Worm (Caenorhabditis elegans): Measurements from ENCODE around the gene M01B2.12.
"Not testable (repeated sequence)": the region's sequence is repeated elsewhere in the genome, so short reads cannot be mapped to it uniquely, and the experiment has no call there.

M01B2.12 gene

DNA sequence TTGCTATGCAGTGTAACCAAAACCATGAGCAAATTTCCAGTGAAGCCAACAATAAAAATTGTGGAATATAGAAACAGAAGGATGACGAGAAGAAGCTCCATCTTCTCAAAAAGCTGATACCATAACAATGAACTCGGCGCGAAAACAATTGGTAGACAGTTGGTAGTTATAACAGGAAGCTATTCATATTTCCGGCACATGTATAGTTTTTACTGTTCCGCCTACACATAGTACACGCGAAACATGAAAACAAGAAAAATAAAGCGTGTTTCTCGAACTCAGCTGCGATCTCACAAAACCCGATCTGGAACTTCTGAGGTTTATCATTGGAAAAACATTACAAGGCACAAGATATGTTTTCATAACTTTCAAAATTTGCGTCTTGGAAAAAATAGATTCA lies 5.0 kb downstream of the M01B2.12 start, which contains the start of gene srsx-37:
srsx-37 (minus strand) TSS at position 101 of the 400 bp plus-strand sequence.
- TF ChIP-seq nhr-237 (tag; optimal IDR thresholded peaks at IDR 0.05) (no peak), alr-1 (tag; optimal IDR thresholded peaks at IDR 0.05) (no peak), nhr-11 (tag; optimal IDR thresholded peaks at IDR 0.05) (no peak), gmeb-1 (tag; optimal IDR thresholded peaks at IDR 0.05) (no peak), blmp-1 (tag; optimal IDR thresholded peaks at IDR 0.05; ENCODE audit: insufficient read depth) (no peak), elt-3 (tag; optimal IDR thresholded peaks at IDR 0.05) (no peak), ceh-16 (tag; optimal IDR thresholded peaks at IDR 0.05) (no peak), ZK546.5 (tag; optimal IDR thresholded peaks at IDR 0.05) (no peak), snpc-4 (tag; optimal IDR thresholded peaks at IDR 0.05) (no peak), lsy-2 (tag; optimal IDR thresholded peaks at IDR 0.05) (no peak), mab-5 (tag; optimal IDR thresholded peaks at IDR 0.05) (no peak), F13H6.1 (tag; optimal IDR thresholded peaks at IDR 0.05) (no peak), ztf-4 (tag; optimal IDR thresholded peaks at IDR 0.05) (no peak), sma-9 (GFP tag; optimal IDR thresholded peaks at IDR 0.05) (no peak), sma-9 (tag; optimal IDR thresholded peaks at IDR 0.05) (no peak), ceh-82 (tag; optimal IDR thresholded peaks at IDR 0.05) (no peak), elt-1 (tag; optimal IDR thresholded peaks at IDR 0.05) (no peak), C34F6.9 (tag; optimal IDR thresholded peaks at IDR 0.05) (no peak), sem-4 (tag; optimal IDR thresholded peaks at IDR 0.05) (no peak)

- TF ChIP-seq ztf-1 (GFP tag; conservative IDR thresholded peaks at IDR 0.05); lin-39 (tag; optimal IDR thresholded peaks at IDR 0.05); elt-1 (tag; optimal IDR thresholded peaks at IDR 0.05): not testable (repeated sequence)
Observed at ce11 chrV:15256669-15257068, 7.4 kb downstream of the M01B2.12 start, which contains the start of gene srsx-39. srsx-39 (minus strand) TSS chrV:15256769.

DNA sequence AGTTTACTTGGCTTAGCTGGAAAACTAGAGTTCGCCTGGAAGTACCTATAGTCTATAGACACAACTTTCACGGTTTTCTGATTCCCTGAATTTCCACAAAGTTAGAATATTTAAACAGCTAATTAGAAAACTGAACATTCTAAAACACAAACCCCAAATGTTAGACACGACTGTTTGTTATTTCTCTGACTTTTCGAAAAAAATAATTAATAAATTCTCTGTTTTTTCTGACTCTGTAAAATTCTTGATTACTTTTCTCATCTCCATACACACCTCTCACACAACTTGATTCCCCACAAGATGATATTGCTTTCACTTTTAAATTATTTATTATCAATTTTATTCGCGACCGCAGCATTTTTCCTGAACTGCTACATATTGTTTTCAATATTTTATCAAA lies 10.5 kb downstream of the M01B2.12 start, which contains the start of gene srbc-75:
srbc-75 (plus strand) TSS at position 301 of the 400 bp plus-strand sequence.
- TF ChIP-seq ceh-82 (tag; optimal IDR thresholded peaks at IDR 0.05): no peak
- no peak for TF ChIP-seq Y55F3AM.14 (GFP tag; optimal IDR thresholded peaks at IDR 0.05)
- TF ChIP-seq crh-2 (tag; optimal IDR thresholded peaks at IDR 0.05): no peak
- TF ChIP-seq lin-11 (tag; optimal IDR thresholded peaks at IDR 0.05): no peak
- TF ChIP-seq nhr-237 (tag; optimal IDR thresholded peaks at IDR 0.05): no peak
- TF ChIP-seq mbf-1 (tag; optimal IDR thresholded peaks at IDR 0.05): no peak
- TF ChIP-seq sma-9 (GFP tag; optimal IDR thresholded peaks at IDR 0.05): no peak
- no peak for TF ChIP-seq sma-9 (tag; optimal IDR thresholded peaks at IDR 0.05)
- no peak for TF ChIP-seq alr-1 (tag; optimal IDR thresholded peaks at IDR 0.05)
- no peak for TF ChIP-seq unc-39 (tag; optimal IDR thresholded peaks at IDR 0.05)
- TF ChIP-seq ztf-1 (GFP tag; conservative IDR thresholded peaks at IDR 0.05): no peak
- TF ChIP-seq sma-3 (GFP tag; optimal IDR thresholded peaks at IDR 0.05): no peak
- no peak for TF ChIP-seq mab-5 (tag; optimal IDR thresholded peaks at IDR 0.05)
- no peak for TF ChIP-seq blmp-1 (tag; optimal IDR thresholded peaks at IDR 0.05; ENCODE audit: insufficient read depth)
- no peak for TF ChIP-seq aly-2 (tag; optimal IDR thresholded peaks at IDR 0.05)
- no peak for TF ChIP-seq lin-13 (GFP tag; optimal IDR thresholded peaks at IDR 0.05)

- TF ChIP-seq lin-39 (tag; optimal IDR thresholded peaks at IDR 0.05): no peak
- TF ChIP-seq lin-13 (GFP tag; optimal IDR thresholded peaks at IDR 0.05): no peak
- TF ChIP-seq nhr-25 (tag; optimal IDR thresholded peaks at IDR 0.05): no peak
- TF ChIP-seq alr-1 (tag; optimal IDR thresholded peaks at IDR 0.05): no peak
- TF ChIP-seq nhr-237 (tag; optimal IDR thresholded peaks at IDR 0.05): no peak
- TF ChIP-seq gmeb-1 (tag; optimal IDR thresholded peaks at IDR 0.05): no peak
- TF ChIP-seq sem-4 (tag; optimal IDR thresholded peaks at IDR 0.05): no peak
- no peak for TF ChIP-seq peb-1 (tag; optimal IDR thresholded peaks at IDR 0.05)
- no peak for TF ChIP-seq lin-11 (tag; optimal IDR thresholded peaks at IDR 0.05)
- no peak for TF ChIP-seq nhr-21 (tag; optimal IDR thresholded peaks at IDR 0.05)
- TF ChIP-seq aly-2 (tag; optimal IDR thresholded peaks at IDR 0.05): no peak
- no peak for TF ChIP-seq sma-3 (GFP tag; optimal IDR thresholded peaks at IDR 0.05)
- TF ChIP-seq dmd-4 (tag; optimal IDR thresholded peaks at IDR 0.05): no peak
- TF ChIP-seq zag-1 (tag; optimal IDR thresholded peaks at IDR 0.05): no peak
- no peak for TF ChIP-seq nhr-11 (tag; optimal IDR thresholded peaks at IDR 0.05)
- no peak for TF ChIP-seq unc-62 (GFP tag; optimal IDR thresholded peaks at IDR 0.05)
- TF ChIP-seq sma-9 (GFP tag; optimal IDR thresholded peaks at IDR 0.05): no peak
- TF ChIP-seq sma-9 (tag; optimal IDR thresholded peaks at IDR 0.05): no peak
- TF ChIP-seq ceh-82 (tag; optimal IDR thresholded peaks at IDR 0.05): no peak
- no peak for TF ChIP-seq ZK546.5 (tag; optimal IDR thresholded peaks at IDR 0.05)
Observed at ce11 chrV:15252082-15252481, 11.9 kb downstream of the M01B2.12 start, which contains the start of gene srbc-76. srbc-76 (plus strand) TSS chrV:15252382.
